Fruit fly (Drosophila melanogaster) whole organism, wandering third instar larva: ENCODE data around the gene sc.

Experiments
- CG32264 ChIP-seq: fragments of 200-800 bp; sonication (Bioruptor generic); optimal IDR thresholded peaks from 2 replicates; lab custom pipeline; 2016; ENCODE audit warnings: missing biosample characterization, missing genetic modification characterization
- CG9705 ChIP-seq: fragments of 200-800 bp; sonication (Bioruptor generic); optimal IDR thresholded peaks from 2 replicates; lab custom pipeline; 2018; ENCODE audit warnings: missing biosample characterization, mild to moderate bottlenecking, missing genetic modification characterization
- Dif ChIP-seq: fragments of 200-275, 200-300 bp; sonication (Bioruptor generic); optimal IDR thresholded peaks from 2 replicates; lab custom pipeline; 2018; ENCODE audit warnings: missing biosample characterization, missing genetic modification characterization; ENCODE audit not compliant: partially characterized antibody
- Sp1 ChIP-seq: fragments of 200-800 bp; sonication (Bioruptor generic); optimal IDR thresholded peaks from 3 replicates; lab custom pipeline; 2019; ENCODE audit warnings: missing biosample characterization, mild to moderate bottlenecking, missing genetic modification characterization, moderate library complexity
- Vsx2 ChIP-seq: fragments of 200-300, 225-300 bp; sonication (Bioruptor generic); optimal IDR thresholded peaks from 2 replicates; lab custom pipeline; 2018; ENCODE audit warnings: missing biosample characterization, missing genetic modification characterization; ENCODE audit not compliant: partially characterized antibody
- foxo ChIP-seq, 2 experiments: fragments of 200-800 bp; sonication (Bioruptor generic); optimal IDR thresholded peaks; 2 replicates in 1 of 2; 3 replicates in 1 of 2; lab custom pipeline; 2016 to 2017; ENCODE audit warnings: missing biosample characterization in 2 of 2, missing genetic modification characterization in 2 of 2
- jim ChIP-seq: fragments of 175-275, 200-325 bp; sonication (Bioruptor generic); optimal IDR thresholded peaks from 2 replicates; lab custom pipeline; 2016; ENCODE audit warnings: missing biosample characterization, mild to moderate bottlenecking, missing genetic modification characterization
- sv ChIP-seq: fragments of 200-800 bp; sonication (Bioruptor generic); optimal IDR thresholded peaks from 3 replicates; lab custom pipeline; 2016; ENCODE audit warnings: missing biosample characterization, missing genetic modification characterization

DNA sequence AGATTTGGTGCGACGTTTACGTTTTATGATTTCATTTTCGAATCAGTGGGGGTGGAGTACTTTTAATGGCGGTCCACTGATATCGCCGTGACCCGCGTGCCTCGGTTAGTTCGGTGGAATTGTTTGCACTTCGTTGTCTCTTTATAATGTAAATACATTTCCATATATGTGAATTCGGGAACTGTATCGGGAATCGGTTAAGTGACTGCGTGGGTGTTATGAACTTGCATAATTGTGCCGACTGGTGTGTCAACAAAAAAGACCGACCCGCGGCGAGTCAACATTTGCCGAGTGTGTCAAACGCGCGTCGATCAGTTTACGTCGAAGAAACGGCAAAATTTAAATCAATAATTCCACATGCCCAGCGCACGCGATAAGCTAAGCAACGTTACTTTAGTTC, 27.5 kb downstream of the sc start:
- TF ChIP-seq foxo (GFP tag; optimal IDR thresholded peaks at IDR 0.05; lab: Kevin White, UChicago) (no peak), Dif (GFP tag; lab: Kevin White, UChicago) (no peak), jim (no peak), CG9705 (GFP tag; lab: Kevin White, UChicago) (no peak), sv (no peak), CG32264 (GFP tag; lab: Kevin White, UChicago) (no peak), Sp1 (no peak), Vsx2 (GFP tag; lab: Kevin White, UChicago) (no peak)
